Worm (Caenorhabditis elegans) whole organism, L4 larva: ENCODE results near the gene F18A1.1.
A peak's percentile ranks its signal among the peaks of the same experiment; 100 is the strongest.

ENCODE experiments used
- F10B5.3 ChIP-seq: sonication (generic microtip); optimal IDR thresholded peaks from 2 replicates; lab custom pipeline; 2016; ENCODE audit warnings: mild to moderate bottlenecking, missing genetic modification characterization, missing compliant biosample characterization
- F49E8.2 ChIP-seq: sonication (generic microtip); optimal IDR thresholded peaks from 2 replicates; lab custom pipeline; 2016; ENCODE audit warnings: missing compliant biosample characterization, mild to moderate bottlenecking, missing genetic modification characterization, borderline replicate concordance
- R02D3.7 ChIP-seq: fragments of 150-350 bp; sonication (generic microtip); optimal IDR thresholded peaks from 3 replicates; lab custom pipeline; 2014; ENCODE audit warnings: missing biosample characterization, missing genetic modification characterization
- ZK546.5 ChIP-seq, 2 experiments: sonication (generic microtip); optimal IDR thresholded peaks; 2 replicates each; lab custom pipeline; 2017; ENCODE audit warnings: missing biosample characterization in 2 of 2, missing genetic modification characterization in 2 of 2
- aly-2 ChIP-seq: sonication (generic microtip); optimal IDR thresholded peaks from 2 replicates; lab custom pipeline; 2018; ENCODE audit warnings: missing biosample characterization, missing genetic modification characterization
- ama-1 ChIP-seq: fragments of 150-350 bp; optimal IDR thresholded peaks from 2 replicates; lab custom pipeline; 2014; ENCODE audit warnings: inconsistent platforms, mixed read lengths
- ceh-20 ChIP-seq: fragments of 200-800 bp; sonication (Bioruptor generic); IDR thresholded peaks from 2 replicates; pipeline ENCODE4 v1.3.6; 2022; ENCODE audit warnings: missing genetic modification reagents, missing genetic modification characterization, missing compliant biosample characterization
- gei-8 ChIP-seq: fragments of 200-800 bp; sonication (Bioruptor generic); optimal IDR thresholded peaks from 2 replicates; lab custom pipeline; 2018; ENCODE audit warnings: mild to moderate bottlenecking, missing genetic modification characterization, missing compliant biosample characterization
- hmg-1.1 ChIP-seq: fragments of 200-800 bp; sonication (Bioruptor generic); IDR thresholded peaks from 2 replicates; pipeline ENCODE4 v1.3.6; 2022; ENCODE audit warnings: missing genetic modification reagents, missing genetic modification characterization, missing compliant biosample characterization
- mdl-1 ChIP-seq, 2 experiments: fragments of 150-350 bp in 1 of 2; sonication (generic microtip) in 1 of 2; optimal IDR thresholded peaks; 2 replicates each; lab custom pipeline; 2014 to 2017; ENCODE audit warnings: missing biosample characterization in 2 of 2, missing genetic modification characterization in 2 of 2
- nhr-237 ChIP-seq: sonication (generic microtip); optimal IDR thresholded peaks from 2 replicates; lab custom pipeline; 2017; ENCODE audit warnings: missing biosample characterization, missing genetic modification characterization
- pha-4 ChIP-seq, 2 experiments: fragments of 150-350 bp in 1 of 2; fragments of 200-800 bp in 1 of 2; sonication (Bioruptor generic) in 1 of 2; IDR thresholded peaks in 1 of 2; optimal IDR thresholded peaks in 1 of 2; 2 replicates each; pipeline versions ENCODE4 v1.3.6 to Lab custom; 2014 to 2022; ENCODE audit warnings: missing genetic modification characterization in 2 of 2, missing genetic modification reagents in 2 of 2, missing biosample characterization in 1 of 2, missing compliant biosample characterization in 1 of 2
- unc-39 ChIP-seq: sonication (generic microtip); optimal IDR thresholded peaks from 2 replicates; lab custom pipeline; 2017; ENCODE audit warnings: missing biosample characterization, missing genetic modification characterization
- unc-62 ChIP-seq, 3 experiments: fragments of 150-350 bp in 1 of 3; sonication (generic microtip); optimal IDR thresholded peaks in 2 of 3; peaks in 1 of 3; 1 replicate in 1 of 3; 2 replicates in 2 of 3; lab custom pipeline; 2014 to 2017; ENCODE audit warnings: missing biosample characterization in 3 of 3, missing genetic modification characterization in 3 of 3, missing genetic modification reagents in 3 of 3, missing genotype in 1 of 3

DNA sequence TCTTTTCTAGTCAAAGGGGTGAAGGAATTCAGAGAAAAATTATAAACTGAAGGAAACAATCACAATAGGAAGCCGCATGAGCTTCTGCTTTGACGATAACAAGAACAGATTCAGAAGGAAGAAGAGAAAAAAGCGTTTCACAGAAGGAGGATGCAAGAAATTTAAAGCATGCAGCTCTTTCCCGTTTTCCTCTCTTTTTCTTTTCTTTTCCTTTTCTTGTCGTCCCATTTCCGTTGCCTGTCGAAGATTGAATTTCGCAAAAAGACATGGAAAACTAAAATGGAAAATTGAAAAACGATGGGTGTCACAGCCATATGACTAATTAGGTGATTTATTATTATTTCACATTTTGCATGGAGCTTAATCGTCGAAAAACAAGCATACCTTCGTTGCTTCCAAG lies 31.4 kb downstream of the F18A1.1 start:
- TF ChIP-seq pha-4 (GFP tag; IDR thresholded peaks at IDR 0.05; lab: Robert Waterston, UW) (no peak), pha-4 (tag; optimal IDR thresholded peaks at IDR 0.05; lab: Kevin White, UChicago) (no peak), F49E8.2 (tag; lab: Kevin White, UChicago) (no peak), unc-39 (tag; lab: Kevin White, UChicago) (no peak), ceh-20 (GFP tag; lab: Robert Waterston, UW) (no peak), ama-1 (lab: Kevin White, UChicago) (no peak), unc-62 (GFP tag; optimal IDR thresholded peaks at IDR 0.05 in 1 of 2; lab: Kevin White, UChicago) (peak in 1 of 2 experiments; percentile 87), unc-62 (tag; optimal IDR thresholded peaks at IDR 0.05; lab: Kevin White, UChicago) (no peak), gei-8 (no peak), mdl-1 (tag; optimal IDR thresholded peaks at IDR 0.05; lab: Kevin White, UChicago) (no peak), hmg-1.1 (GFP tag; lab: Robert Waterston, UW) (no peak), ZK546.5 (tag; optimal IDR thresholded peaks at IDR 0.05; lab: Kevin White, UChicago) (no peak), aly-2 (tag; lab: Kevin White, UChicago) (no peak), F10B5.3 (no peak), R02D3.7 (tag; lab: Kevin White, UChicago) (no peak), nhr-237 (tag; lab: Kevin White, UChicago) (no peak)
